Fruit fly (Drosophila melanogaster) whole organism, prepupa: Measurements from ENCODE around the gene Ork1.
A peak's percentile ranks its signal among the peaks of the same experiment; 100 is the strongest.

ENCODE experiments used
- Blimp-1 ChIP-seq: fragments of 200-800 bp; sonication (Bioruptor generic); optimal IDR thresholded peaks from 3 replicates; lab custom pipeline; 2017; ENCODE audit warnings: missing biosample characterization, missing genetic modification characterization, mild to moderate bottlenecking, moderate library complexity, missing genetic modification reagents
- CG10631 ChIP-seq: fragments of 200-800 bp; sonication (Bioruptor generic); optimal IDR thresholded peaks from 2 replicates; lab custom pipeline; 2016; ENCODE audit warnings: missing biosample characterization, missing genetic modification characterization
- CG10669 ChIP-seq: fragments of 200-800 bp; sonication (Bioruptor generic); optimal IDR thresholded peaks from 3 replicates; lab custom pipeline; 2018; ENCODE audit warnings: missing biosample characterization, mild to moderate bottlenecking, missing genetic modification characterization, moderate library complexity
- CG11294 ChIP-seq: fragments of 200-800 bp; sonication (Bioruptor generic); IDR thresholded peaks from 2 replicates; pipeline ENCODE4 v1.3.6; 2022; ENCODE audit warnings: missing biosample characterization, missing genetic modification characterization
- CG11762 ChIP-seq: fragments of 200-800 bp; sonication (Bioruptor generic); optimal IDR thresholded peaks from 3 replicates; lab custom pipeline; 2016; ENCODE audit warnings: missing biosample characterization, missing genetic modification characterization; ENCODE audit not compliant: insufficient read depth
- CG11902 ChIP-seq: fragments of 200-800 bp; sonication (Bioruptor generic); optimal IDR thresholded peaks from 3 replicates; lab custom pipeline; 2016; ENCODE audit warnings: missing biosample characterization, missing genetic modification characterization
- CG15336 ChIP-seq: fragments of 200-800 bp; sonication (Bioruptor generic); IDR thresholded peaks from 2 replicates; pipeline ENCODE4 v1.3.6; 2022; ENCODE audit warnings: missing biosample characterization, missing genetic modification characterization
- CG1621 ChIP-seq: fragments of 200-800 bp; sonication (Bioruptor generic); optimal IDR thresholded peaks from 3 replicates; lab custom pipeline; 2018; ENCODE audit warnings: missing biosample characterization, mild to moderate bottlenecking, missing genetic modification characterization
- CG16779 ChIP-seq: fragments of 200-800 bp; sonication (Bioruptor generic); optimal IDR thresholded peaks from 3 replicates; lab custom pipeline; 2017; ENCODE audit warnings: missing biosample characterization, mild to moderate bottlenecking, missing genetic modification characterization
- CG3032 ChIP-seq: fragments of 200-800 bp; optimal IDR thresholded peaks from 2 replicates; lab custom pipeline; 2019; ENCODE audit warnings: missing biosample characterization, mild to moderate bottlenecking, missing genetic modification characterization, moderate library complexity
- CG31627 ChIP-seq: fragments of 200-800 bp; sonication (Bioruptor generic); optimal IDR thresholded peaks from 3 replicates; lab custom pipeline; 2016; ENCODE audit warnings: missing biosample characterization, missing genetic modification characterization
- CG32006 ChIP-seq: fragments of 200-800 bp; sonication (Bioruptor generic); optimal IDR thresholded peaks from 3 replicates; lab custom pipeline; 2017; ENCODE audit warnings: missing biosample characterization, mild to moderate bottlenecking, missing genetic modification characterization
- CG34406 ChIP-seq: fragments of 200-800 bp; sonication (Bioruptor generic); optimal IDR thresholded peaks from 3 replicates; lab custom pipeline; 2016; ENCODE audit warnings: missing biosample characterization, missing genetic modification characterization
- CG3919 ChIP-seq: fragments of 200-800 bp; sonication (Bioruptor generic); optimal IDR thresholded peaks from 3 replicates; lab custom pipeline; 2016; ENCODE audit warnings: missing biosample characterization, missing genetic modification characterization
- CG4318 ChIP-seq: fragments of 200-800 bp; sonication (Bioruptor generic); optimal IDR thresholded peaks from 3 replicates; lab custom pipeline; 2017; ENCODE audit warnings: missing biosample characterization, mild to moderate bottlenecking, missing genetic modification characterization
- CG6276 ChIP-seq: fragments of 200-800 bp; sonication (Bioruptor generic); optimal IDR thresholded peaks from 2 replicates; lab custom pipeline; 2017; ENCODE audit warnings: missing biosample characterization, mild to moderate bottlenecking, missing genetic modification characterization
- CG6792 ChIP-seq: fragments of 200-800 bp; sonication (Bioruptor generic); optimal IDR thresholded peaks from 3 replicates; lab custom pipeline; 2016; ENCODE audit warnings: missing biosample characterization, missing genetic modification characterization
- CG6808 ChIP-seq: fragments of 200-800 bp; sonication (Bioruptor generic); optimal IDR thresholded peaks from 3 replicates; lab custom pipeline; 2017; ENCODE audit warnings: missing biosample characterization, missing genetic modification characterization, mild to moderate bottlenecking, moderate library complexity, missing genetic modification reagents
- CG6854 ChIP-seq: fragments of 200-800 bp; sonication (Bioruptor generic); optimal IDR thresholded peaks from 2 replicates; lab custom pipeline; 2017; ENCODE audit warnings: missing biosample characterization, mild to moderate bottlenecking, missing genetic modification characterization
- CG8119 ChIP-seq: fragments of 200-800 bp; sonication (Bioruptor generic); IDR thresholded peaks from 3 replicates; pipeline ENCODE4 v1.3.6; 2022; ENCODE audit warnings: missing biosample characterization, missing genetic modification characterization
- CG8632 ChIP-seq: fragments of 200-800 bp; sonication (Bioruptor generic); optimal IDR thresholded peaks from 3 replicates; lab custom pipeline; 2016; ENCODE audit warnings: missing biosample characterization, missing genetic modification characterization
- CG9139 ChIP-seq: fragments of 200-800 bp; sonication (Bioruptor generic); optimal IDR thresholded peaks from 3 replicates; lab custom pipeline; 2017; ENCODE audit warnings: missing biosample characterization, mild to moderate bottlenecking, missing genetic modification characterization
- Eip75B ChIP-seq: fragments of 200-800 bp; sonication (Bioruptor generic); optimal IDR thresholded peaks from 3 replicates; lab custom pipeline; 2016; ENCODE audit warnings: missing biosample characterization, missing genetic modification characterization
- Eip78C ChIP-seq: fragments of 200-800 bp; sonication (Bioruptor generic); peaks from one replicate; lab custom pipeline; 2016; ENCODE audit warnings: missing biosample characterization, missing genetic modification characterization
- Eip93F ChIP-seq: fragments of 200-800 bp; sonication (Bioruptor generic); optimal IDR thresholded peaks from 2 replicates; lab custom pipeline; 2016; ENCODE audit warnings: missing biosample characterization, mild to moderate bottlenecking, missing genetic modification characterization
- Ets21C ChIP-seq: fragments of 200-800 bp; sonication (Bioruptor generic); optimal IDR thresholded peaks from 3 replicates; lab custom pipeline; 2016; ENCODE audit warnings: missing biosample characterization, missing genetic modification characterization
- Ets96B ChIP-seq: fragments of 200-800 bp; optimal IDR thresholded peaks from 2 replicates; lab custom pipeline; 2019; ENCODE audit warnings: missing biosample characterization, mild to moderate bottlenecking, missing genetic modification characterization, moderate library complexity
- Gug ChIP-seq: fragments of 200-800 bp; sonication (Bioruptor generic); IDR thresholded peaks from 2 replicates; pipeline ENCODE4 v1.3.6; 2022; ENCODE audit warnings: missing biosample characterization, missing genetic modification characterization
- Hr39 ChIP-seq: fragments of 200-800 bp; sonication (Bioruptor generic); optimal IDR thresholded peaks from 2 replicates; lab custom pipeline; 2016; ENCODE audit warnings: missing biosample characterization, missing genetic modification characterization
- Hr4 ChIP-seq: fragments of 200-800 bp; sonication (Bioruptor generic); optimal IDR thresholded peaks from 3 replicates; lab custom pipeline; 2016; ENCODE audit warnings: missing biosample characterization, missing genetic modification characterization
- OdsH ChIP-seq: fragments of 200-800 bp; sonication (Bioruptor generic); optimal IDR thresholded peaks from 3 replicates; lab custom pipeline; 2016; ENCODE audit warnings: missing biosample characterization, missing genetic modification characterization
- Smox ChIP-seq: fragments of 200-800 bp; sonication (Bioruptor generic); optimal IDR thresholded peaks from 3 replicates; lab custom pipeline; 2016; ENCODE audit warnings: missing biosample characterization, missing genetic modification characterization
- Sox14 ChIP-seq: fragments of 200-800 bp; sonication (Bioruptor generic); optimal IDR thresholded peaks from 3 replicates; lab custom pipeline; 2016; ENCODE audit warnings: missing biosample characterization, missing genetic modification characterization
- Sox15 ChIP-seq: fragments of 200-800 bp; sonication (Bioruptor generic); optimal IDR thresholded peaks from 3 replicates; lab custom pipeline; 2016; ENCODE audit warnings: missing biosample characterization, missing genetic modification characterization
- achi ChIP-seq: fragments of 200-800 bp; sonication (Bioruptor generic); optimal IDR thresholded peaks from 3 replicates; lab custom pipeline; 2016; ENCODE audit warnings: missing biosample characterization, missing genetic modification characterization
- acj6 ChIP-seq: fragments of 200-800 bp; sonication (Bioruptor generic); optimal IDR thresholded peaks from 3 replicates; lab custom pipeline; 2016; ENCODE audit warnings: missing biosample characterization, missing genetic modification characterization
- cyc ChIP-seq: fragments of 200-800 bp; sonication (Bioruptor generic); optimal IDR thresholded peaks from 3 replicates; lab custom pipeline; 2016; ENCODE audit warnings: missing biosample characterization, missing genetic modification characterization
- dac ChIP-seq: fragments of 200-800 bp; sonication (Bioruptor generic); optimal IDR thresholded peaks from 2 replicates; lab custom pipeline; 2017; ENCODE audit warnings: missing biosample characterization, mild to moderate bottlenecking, missing genetic modification characterization
- dsx ChIP-seq: fragments of 200-800 bp; optimal IDR thresholded peaks from 3 replicates; lab custom pipeline; 2019; ENCODE audit warnings: missing biosample characterization, mild to moderate bottlenecking, missing genetic modification characterization, moderate library complexity; ENCODE audit not compliant: poor library complexity, severe bottlenecking
- eg ChIP-seq: fragments of 200-800 bp; sonication (Bioruptor generic); IDR thresholded peaks from 3 replicates; pipeline ENCODE4 v1.3.6; 2022; ENCODE audit warnings: missing biosample characterization, missing genetic modification characterization
- esn ChIP-seq: fragments of 200-800 bp; sonication (Bioruptor generic); optimal IDR thresholded peaks from 2 replicates; lab custom pipeline; 2016; ENCODE audit warnings: missing biosample characterization, mild to moderate bottlenecking, missing genetic modification characterization, moderate library complexity
- fd85E ChIP-seq: fragments of 200-800 bp; sonication (Bioruptor generic); optimal IDR thresholded peaks from 3 replicates; lab custom pipeline; 2016; ENCODE audit warnings: missing biosample characterization, missing genetic modification characterization
- fkh ChIP-seq: fragments of 200-800 bp; sonication (Bioruptor generic); optimal IDR thresholded peaks from 3 replicates; lab custom pipeline; 2017; ENCODE audit warnings: missing biosample characterization, mild to moderate bottlenecking, missing genetic modification characterization, moderate library complexity
- lz ChIP-seq: fragments of 200-800 bp; sonication (Bioruptor generic); optimal IDR thresholded peaks from 3 replicates; lab custom pipeline; 2016; ENCODE audit warnings: missing biosample characterization, missing genetic modification characterization
- net ChIP-seq: fragments of 200-800 bp; sonication (Bioruptor generic); optimal IDR thresholded peaks from 3 replicates; lab custom pipeline; 2016; ENCODE audit warnings: missing biosample characterization, missing genetic modification characterization
- pdm3 ChIP-seq: fragments of 200-800 bp; sonication (Bioruptor generic); optimal IDR thresholded peaks from 3 replicates; lab custom pipeline; 2016; ENCODE audit warnings: missing biosample characterization, missing genetic modification characterization
- salr ChIP-seq, 2 experiments: fragments of 200-800 bp; sonication (Bioruptor generic); optimal IDR thresholded peaks; 3 replicates each; lab custom pipeline; 2016 to 2018; ENCODE audit warnings: missing biosample characterization in 2 of 2, missing genetic modification characterization in 2 of 2, mild to moderate bottlenecking in 1 of 2
- spab ChIP-seq: fragments of 200-800 bp; sonication (Bioruptor generic); optimal IDR thresholded peaks from 2 replicates; lab custom pipeline; 2017; ENCODE audit warnings: missing biosample characterization, mild to moderate bottlenecking, missing genetic modification characterization, missing genetic modification reagents
- ss ChIP-seq, 2 experiments: fragments of 200-800 bp; sonication (Bioruptor generic); optimal IDR thresholded peaks; 2 replicates in 1 of 2; 3 replicates in 1 of 2; lab custom pipeline; 2017 to 2018; ENCODE audit warnings: mild to moderate bottlenecking in 2 of 2, missing biosample characterization in 2 of 2, missing genetic modification characterization in 2 of 2, moderate library complexity in 1 of 2
- svp ChIP-seq: fragments of 200-800 bp; sonication (Bioruptor generic); peaks from one replicate; lab custom pipeline; 2016; ENCODE audit warnings: missing biosample characterization, missing genetic modification characterization
- topi ChIP-seq: fragments of 200-800 bp; sonication (Bioruptor generic); optimal IDR thresholded peaks from 3 replicates; lab custom pipeline; 2016; ENCODE audit warnings: missing biosample characterization, missing genetic modification characterization

Gene Ork1

dm6 chrX:10877087-10877935 is 13.7 kb downstream of the Ork1 start, which contains the start of gene CG1637:
TSS of gene CG1637 (minus strand) at chrX:10877893.
- TF ChIP-seq CG4318 (GFP tag; lab: Kevin White, UChicago) (no peak), acj6 (GFP tag; lab: Kevin White, UChicago) (peak; percentile 67), spab (GFP tag; lab: Kevin White, UChicago) (no peak), pdm3 (GFP tag; lab: Kevin White, UChicago) (peak; percentile 8), CG15336 (GFP tag; lab: Robert Waterston, UW) (peak; percentile 65), salr (GFP tag; optimal IDR thresholded peaks at IDR 0.05; lab: Kevin White, UChicago) (no peak), CG31627 (GFP tag; lab: Kevin White, UChicago) (peak; percentile 7), CG9139 (GFP tag; lab: Kevin White, UChicago) (no peak), CG3919 (no peak), fkh (GFP tag; lab: Kevin White, UChicago) (no peak), net (GFP tag; lab: Kevin White, UChicago) (peak; percentile 9), CG6808 (no peak), CG6792 (GFP tag; lab: Kevin White, UChicago) (peak; percentile 4), OdsH (GFP tag; lab: Kevin White, UChicago) (no peak), CG8119 (GFP tag; lab: Robert Waterston, UW) (peak; percentile 70), Blimp-1 (GFP tag; lab: Kevin White, UChicago) (no peak), svp (GFP tag; lab: Kevin White, UChicago) (peak; percentile 79), CG10631 (GFP tag; lab: Kevin White, UChicago) (peak; percentile 29), Ets21C (GFP tag; lab: Kevin White, UChicago) (peak; percentile 5), CG8632 (peak; percentile 11), Sox15 (no peak), CG10669 (GFP tag; lab: Kevin White, UChicago) (no peak), Ets96B (tag; lab: Kevin White, UChicago) (peak; percentile 15), fd85E (GFP tag; lab: Kevin White, UChicago) (no peak), Smox (GFP tag; lab: Kevin White, UChicago) (no peak), CG6276 (GFP tag; lab: Kevin White, UChicago) (peak; percentile 45), dsx (no peak), Eip75B (GFP tag; lab: Kevin White, UChicago) (no peak), eg (GFP tag; lab: Robert Waterston, UW) (peak; percentile 59; the same call in 2 of the 3 replicates), achi (GFP tag; lab: Kevin White, UChicago) (no peak), CG1621 (tag; lab: Kevin White, UChicago) (peak; percentile 14), topi (GFP tag; lab: Kevin White, UChicago) (peak; percentile 48), CG6854 (GFP tag; lab: Kevin White, UChicago) (no peak), Hr39 (no peak), Sox14 (peak; percentile 22), lz (GFP tag; lab: Kevin White, UChicago) (peak; percentile 24), CG11902 (GFP tag; lab: Kevin White, UChicago) (no peak), Eip78C (GFP tag; lab: Kevin White, UChicago) (peak; percentile 80), CG34406 (no peak), CG11294 (GFP tag; lab: Robert Waterston, UW) (no peak), Hr4 (peak; percentile 73), esn (GFP tag; lab: Kevin White, UChicago) (peak; percentile 10), CG32006 (GFP tag; lab: Kevin White, UChicago) (no peak), ss (GFP tag; optimal IDR thresholded peaks at IDR 0.05; lab: Kevin White, UChicago) (no peak), CG11762 (GFP tag; lab: Kevin White, UChicago) (peak; percentile 23), cyc (GFP tag; lab: Kevin White, UChicago) (no peak), Eip93F (no peak), CG3032 (tag; lab: Kevin White, UChicago) (no peak), CG16779 (no peak), Gug (GFP tag; lab: Robert Waterston, UW) (no peak), dac (no peak)
